Fruit fly (Drosophila melanogaster) whole organism, embryonic: ENCODE data around the gene IFT52.

ENCODE experiments used
- Bgb ChIP-seq: fragments of 200-800 bp; sonication (Bioruptor generic); IDR thresholded peaks from 2 replicates; pipeline ENCODE4 v1.3.6; 2022; ENCODE audit warnings: missing biosample characterization, missing genetic modification characterization; ENCODE audit not compliant: partially characterized antibody
- CG1024 ChIP-seq: fragments of 200-800 bp; sonication (Bioruptor generic); IDR thresholded peaks from 2 replicates; pipeline ENCODE4 v1.3.6; 2022; ENCODE audit warnings: missing biosample characterization, missing genetic modification characterization
- CG10366 ChIP-seq: fragments of 200-800 bp; sonication (Bioruptor generic); IDR thresholded peaks from 2 replicates; pipeline ENCODE4 v1.3.6; 2022; ENCODE audit warnings: missing biosample characterization, missing genetic modification characterization
- CG11695 ChIP-seq: fragments of 200-800 bp; sonication (Bioruptor generic); IDR thresholded peaks from 3 replicates; pipeline ENCODE4 v1.3.6; 2022; ENCODE audit warnings: missing biosample characterization, missing genetic modification characterization
- CG12155 ChIP-seq: fragments of 200-800 bp; sonication (Bioruptor generic); optimal IDR thresholded peaks from 3 replicates; lab custom pipeline; 2016; ENCODE audit warnings: missing biosample characterization, missing genetic modification characterization
- CG14014 ChIP-seq: fragments of 200-800 bp; sonication (Bioruptor generic); IDR thresholded peaks from 2 replicates; pipeline ENCODE4 v1.3.6; 2022; ENCODE audit warnings: missing biosample characterization, missing genetic modification characterization
- CG16863 ChIP-seq: fragments of 200-800 bp; sonication (Bioruptor generic); optimal IDR thresholded peaks from 3 replicates; lab custom pipeline; 2016; ENCODE audit warnings: missing biosample characterization, missing genetic modification characterization
- CG17328 ChIP-seq: fragments of 200-800 bp; sonication (Bioruptor generic); IDR thresholded peaks from 2 replicates; pipeline ENCODE4 v1.3.6; 2022; ENCODE audit warnings: missing biosample characterization, missing genetic modification characterization
- CG1832 ChIP-seq: fragments of 200-800 bp; sonication (Bioruptor generic); optimal IDR thresholded peaks from 2 replicates; lab custom pipeline; 2017; ENCODE audit warnings: missing biosample characterization, mild to moderate bottlenecking, missing genetic modification characterization, inconsistent platforms
- CG2712 ChIP-seq: fragments of 200-800 bp; optimal IDR thresholded peaks from 3 replicates; lab custom pipeline; 2019; ENCODE audit warnings: missing biosample characterization, mild to moderate bottlenecking, missing genetic modification characterization, moderate library complexity
- CG30431 ChIP-seq: fragments of 200-800 bp; sonication (Bioruptor generic); optimal IDR thresholded peaks from 2 replicates; lab custom pipeline; 2017; ENCODE audit warnings: missing biosample characterization, missing genetic modification characterization
- CG3281 ChIP-seq: fragments of 200-800 bp; sonication (Bioruptor generic); optimal IDR thresholded peaks from 3 replicates; lab custom pipeline; 2017; ENCODE audit warnings: missing biosample characterization, mild to moderate bottlenecking, missing genetic modification characterization
- CG33557 ChIP-seq: fragments of 200-800 bp; sonication (Bioruptor generic); optimal IDR thresholded peaks from 2 replicates; lab custom pipeline; 2019; ENCODE audit warnings: missing biosample characterization, mild to moderate bottlenecking, missing genetic modification characterization, moderate library complexity
- CG34376 ChIP-seq: fragments of 200-800 bp; sonication (Bioruptor generic); optimal IDR thresholded peaks from 2 replicates; lab custom pipeline; 2018; ENCODE audit warnings: missing biosample characterization, mild to moderate bottlenecking, missing genetic modification characterization
- CG4360 ChIP-seq: fragments of 200-800 bp; sonication (Bioruptor generic); IDR thresholded peaks from 2 replicates; pipeline ENCODE4 v1.3.6; 2022; ENCODE audit warnings: missing biosample characterization, missing genetic modification characterization
- CG5953 ChIP-seq: fragments of 200-800 bp; sonication (Bioruptor generic); IDR thresholded peaks from 2 replicates; pipeline ENCODE4 v1.3.6; 2022; ENCODE audit warnings: missing biosample characterization, missing genetic modification characterization
- CG7963 ChIP-seq: fragments of 200-800 bp; sonication (Bioruptor generic); IDR thresholded peaks from 3 replicates; pipeline ENCODE4 v1.3.6; 2022; ENCODE audit warnings: missing biosample characterization, missing genetic modification characterization; ENCODE audit not compliant: partially characterized antibody
- CG8089 ChIP-seq: fragments of 200-800 bp; sonication (Bioruptor generic); optimal IDR thresholded peaks from 3 replicates; lab custom pipeline; 2016; ENCODE audit warnings: missing biosample characterization, missing genetic modification characterization
- CG8281 ChIP-seq: fragments of 200-800 bp; sonication (Bioruptor generic); optimal IDR thresholded peaks from 2 replicates; lab custom pipeline; 2018; ENCODE audit warnings: missing biosample characterization, mild to moderate bottlenecking, missing genetic modification characterization, moderate library complexity
- CG8924 ChIP-seq: fragments of 200-800 bp; optimal IDR thresholded peaks from 3 replicates; lab custom pipeline; 2019; ENCODE audit warnings: missing biosample characterization, mild to moderate bottlenecking, missing genetic modification characterization, moderate library complexity
- CG9437 ChIP-seq: fragments of 200-800 bp; sonication (Bioruptor generic); optimal IDR thresholded peaks from 2 replicates; lab custom pipeline; 2018; ENCODE audit warnings: missing biosample characterization, mild to moderate bottlenecking, missing genetic modification characterization
- CG9817 ChIP-seq: fragments of 200-800 bp; sonication (Bioruptor generic); optimal IDR thresholded peaks from 2 replicates; lab custom pipeline; 2018; ENCODE audit warnings: missing biosample characterization, mild to moderate bottlenecking, missing genetic modification characterization, moderate library complexity
- CoRest ChIP-seq: fragments of 200-800 bp; sonication (Bioruptor generic); optimal IDR thresholded peaks from 3 replicates; lab custom pipeline; 2018; ENCODE audit warnings: missing biosample characterization, mild to moderate bottlenecking, missing genetic modification characterization, moderate library complexity
- Drgx ChIP-seq: fragments of 200-800 bp; sonication (Bioruptor generic); IDR thresholded peaks from 2 replicates; pipeline ENCODE4 v1.3.6; 2022; ENCODE audit warnings: missing biosample characterization, missing genetic modification characterization
- Fer2 ChIP-seq: fragments of 200-800 bp; sonication (Bioruptor generic); optimal IDR thresholded peaks from 2 replicates; lab custom pipeline; 2018; ENCODE audit warnings: missing biosample characterization, mild to moderate bottlenecking, missing genetic modification characterization, moderate library complexity
- Fer3 ChIP-seq: fragments of 200-800 bp; sonication (Bioruptor generic); optimal IDR thresholded peaks from 2 replicates; lab custom pipeline; 2018; ENCODE audit warnings: missing biosample characterization, mild to moderate bottlenecking, missing genetic modification characterization, moderate library complexity
- HHEX ChIP-seq: fragments of 200-800 bp; sonication (Bioruptor generic); optimal IDR thresholded peaks from 3 replicates; lab custom pipeline; 2017; ENCODE audit warnings: missing biosample characterization, mild to moderate bottlenecking, missing genetic modification characterization, missing genetic modification reagents
- Hmx ChIP-seq: fragments of 200-800 bp; sonication (Bioruptor generic); optimal IDR thresholded peaks from 2 replicates; lab custom pipeline; 2016; ENCODE audit warnings: missing biosample characterization, missing genetic modification characterization
- Hr78 ChIP-seq, 2 experiments: fragments of 200-800 bp in 1 of 2; fragments of >200 bp in 1 of 2; sonication (Bioruptor generic) in 1 of 2; optimal IDR thresholded peaks; 2 replicates each; lab custom pipeline; 2017 to 2019; ENCODE audit warnings: missing biosample characterization in 2 of 2, missing genetic modification characterization in 2 of 2, mild to moderate bottlenecking in 1 of 2, moderate library complexity in 1 of 2
- Hsf ChIP-seq: fragments of 200-800 bp; sonication (Bioruptor generic); optimal IDR thresholded peaks from 3 replicates; lab custom pipeline; 2016; ENCODE audit warnings: missing biosample characterization, missing genetic modification characterization
- Lim3 ChIP-seq: fragments of 200-800 bp; sonication (Bioruptor generic); IDR thresholded peaks from 2 replicates; pipeline ENCODE4 v1.3.6; 2022; ENCODE audit warnings: missing biosample characterization, missing genetic modification characterization
- Pdp1 ChIP-seq, 2 experiments: fragments of 200-800 bp; sonication (Bioruptor generic); optimal IDR thresholded peaks; 3 replicates each; lab custom pipeline; 2016; ENCODE audit warnings: missing biosample characterization in 2 of 2, missing genetic modification characterization in 2 of 2, mild to moderate bottlenecking in 1 of 2, moderate library complexity in 1 of 2
- Poxn ChIP-seq: fragments of 200-800 bp; sonication (Bioruptor generic); IDR thresholded peaks from 2 replicates; pipeline ENCODE4 v1.3.6; 2022; ENCODE audit warnings: missing biosample characterization, missing genetic modification characterization
- Vsx1 ChIP-seq: fragments of 200-800 bp; sonication (Bioruptor generic); optimal IDR thresholded peaks from 2 replicates; lab custom pipeline; 2017; ENCODE audit warnings: missing biosample characterization, mild to moderate bottlenecking, missing genetic modification characterization, missing genetic modification reagents
- Xrp1 ChIP-seq: fragments of 200-800 bp; sonication (Bioruptor generic); IDR thresholded peaks from 2 replicates; pipeline ENCODE4 v1.3.6; 2022; ENCODE audit warnings: missing biosample characterization, missing genetic modification characterization
- YL-1 ChIP-seq: fragments of 200-800 bp; sonication (Bioruptor generic); optimal IDR thresholded peaks from 3 replicates; lab custom pipeline; 2017; ENCODE audit warnings: missing biosample characterization, mild to moderate bottlenecking, missing genetic modification characterization
- ac ChIP-seq: fragments of 200-800 bp; sonication (Bioruptor generic); optimal IDR thresholded peaks from 3 replicates; lab custom pipeline; 2017; ENCODE audit warnings: missing biosample characterization, mild to moderate bottlenecking, missing genetic modification characterization
- croc ChIP-seq: fragments of 200-800 bp; sonication (Bioruptor generic); conservative IDR thresholded peaks from 3 replicates; pipeline ENCODE4 v1.3.6; 2022; ENCODE audit warnings: missing biosample characterization, missing genetic modification characterization
- dmrt11E ChIP-seq: fragments of 200-800 bp; sonication (Bioruptor generic); optimal IDR thresholded peaks from 3 replicates; lab custom pipeline; 2018; ENCODE audit warnings: missing biosample characterization, mild to moderate bottlenecking, missing genetic modification characterization, moderate library complexity
- dpn ChIP-seq, 2 experiments: fragments of 200-800 bp; sonication (Bioruptor generic); optimal IDR thresholded peaks; 3 replicates each; lab custom pipeline; 2016; ENCODE audit warnings: missing biosample characterization in 2 of 2, missing genetic modification characterization in 2 of 2
- her ChIP-seq: fragments of 200-800 bp; sonication (Bioruptor generic); optimal IDR thresholded peaks from 2 replicates; lab custom pipeline; 2016; ENCODE audit warnings: missing biosample characterization, missing genetic modification characterization
- hkb ChIP-seq, 2 experiments: fragments of 200-800 bp in 1 of 2; fragments of >200 bp in 1 of 2; sonication (Bioruptor generic) in 1 of 2; IDR thresholded peaks in 1 of 2; optimal IDR thresholded peaks in 1 of 2; 2 replicates each; pipeline versions ENCODE4 v1.3.6 to Lab custom; 2017 to 2022; ENCODE audit warnings: missing biosample characterization in 1 of 2, missing genetic modification characterization in 1 of 2
- phol ChIP-seq: fragments of 200-800 bp; sonication (Bioruptor generic); optimal IDR thresholded peaks from 3 replicates; lab custom pipeline; 2018; ENCODE audit warnings: missing biosample characterization, mild to moderate bottlenecking, missing genetic modification characterization, moderate library complexity
- sim ChIP-seq: fragments of 200-800 bp; sonication (Bioruptor generic); IDR thresholded peaks from 2 replicates; pipeline ENCODE4 v1.3.6; 2022; ENCODE audit warnings: missing biosample characterization, missing genetic modification characterization
- tio ChIP-seq: fragments of 200-800 bp; sonication (Bioruptor generic); optimal IDR thresholded peaks from 2 replicates; lab custom pipeline; 2017; ENCODE audit warnings: missing biosample characterization, missing genetic modification characterization, inconsistent platforms
- tna ChIP-seq: fragments of 200-800 bp; sonication (Bioruptor generic); IDR thresholded peaks from 2 replicates; pipeline ENCODE4 v1.3.6; 2022; ENCODE audit warnings: missing biosample characterization, missing genetic modification characterization; ENCODE audit not compliant: partially characterized antibody
- vvl ChIP-seq: fragments of 200-800 bp; sonication (Bioruptor generic); IDR thresholded peaks from 2 replicates; pipeline ENCODE4 v1.3.6; 2022; ENCODE audit warnings: missing biosample characterization, missing genetic modification characterization
- wdn ChIP-seq: fragments of 200-800 bp; sonication (Bioruptor generic); IDR thresholded peaks from 2 replicates; pipeline ENCODE4 v1.3.6; 2022; ENCODE audit warnings: missing biosample characterization, missing genetic modification characterization
- zfh2 ChIP-seq: fragments of 200-800 bp; sonication (Bioruptor generic); optimal IDR thresholded peaks from 2 replicates; lab custom pipeline; 2016; ENCODE audit warnings: missing biosample characterization, missing genetic modification characterization

The IFT52 gene

DNA sequence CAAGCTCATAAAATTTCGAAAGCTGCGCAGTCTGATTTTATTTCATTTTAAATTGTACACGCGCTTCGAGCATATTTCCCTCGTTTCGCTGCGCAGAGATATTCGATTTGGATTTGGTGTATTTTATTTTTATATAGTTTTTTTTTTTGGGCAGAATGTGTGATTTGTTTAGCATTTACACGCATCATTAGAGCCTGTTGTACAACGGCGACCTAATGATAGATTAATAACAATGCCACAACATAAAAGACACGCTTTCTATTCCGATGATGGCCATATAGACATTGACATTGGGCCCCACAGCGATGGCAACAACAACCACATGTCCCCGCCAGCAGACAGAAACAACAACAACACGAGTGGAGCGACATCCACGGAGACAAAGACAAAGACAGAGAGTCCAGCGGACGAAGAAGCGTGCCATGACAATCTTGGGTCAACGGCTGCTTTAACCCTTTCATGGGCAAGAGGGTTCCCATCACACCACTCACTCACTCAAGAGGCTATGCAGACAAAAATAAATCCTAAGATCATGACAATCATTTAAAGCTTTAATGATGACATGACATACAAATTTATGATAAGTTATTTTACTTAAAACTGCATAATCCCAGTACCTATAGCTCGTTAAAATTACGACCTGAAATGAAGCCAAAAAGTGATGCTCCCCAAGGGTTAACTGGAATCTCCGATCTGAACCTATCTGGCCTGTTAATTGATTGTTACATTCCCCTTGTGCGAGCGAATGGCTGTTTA is 4.1 kb downstream of the IFT52 start (continued):
- TF ChIP-seq Vsx1 (GFP tag; lab: Kevin White, UChicago) = no peak
- TF ChIP-seq Fer2 (tag; lab: Kevin White, UChicago) = no peak
- no peak for TF ChIP-seq Poxn (GFP tag; lab: Robert Waterston, UW)
- no peak for TF ChIP-seq CG12155
- TF ChIP-seq Hr78 (GFP tag; optimal IDR thresholded peaks at IDR 0.05; lab: Kevin White, UChicago) = peak in 1 of 2 experiments; percentile 68
- TF ChIP-seq CG34376 (GFP tag; lab: Kevin White, UChicago) = no peak
- TF ChIP-seq ac (GFP tag; lab: Kevin White, UChicago) = no peak
- TF ChIP-seq CG8924 (tag; lab: Kevin White, UChicago) = peak; percentile 6
- TF ChIP-seq wdn = no peak
- TF ChIP-seq HHEX = no peak
- no peak for TF ChIP-seq her (GFP tag; lab: Kevin White, UChicago)
- no peak for TF ChIP-seq CG10366
- TF ChIP-seq CG8281 (tag; lab: Kevin White, UChicago) = no peak
- TF ChIP-seq CG11695 = 0 out of 3 replicates have a peak, but pooled peaks have one; percentile 16
- TF ChIP-seq CG1024 (GFP tag; lab: Robert Waterston, UW) = no peak
- no peak for TF ChIP-seq CG5953 (GFP tag; lab: Robert Waterston, UW)
- TF ChIP-seq CG33557 (GFP tag; lab: Kevin White, UChicago) = peak; percentile 19
- no peak for TF ChIP-seq CoRest (tag; lab: Kevin White, UChicago)
- no peak for TF ChIP-seq CG1832 (GFP tag; lab: Kevin White, UChicago)
- no peak for TF ChIP-seq Xrp1
- TF ChIP-seq CG9437 (GFP tag; lab: Kevin White, UChicago) = no peak
- no peak for TF ChIP-seq vvl (GFP tag; lab: Robert Waterston, UW)
- TF ChIP-seq CG4360 (GFP tag; lab: Robert Waterston, UW) = peak; percentile 86
- TF ChIP-seq CG16863 (GFP tag; lab: Kevin White, UChicago) = no peak
- no peak for TF ChIP-seq CG7963 (GFP tag; lab: Robert Waterston, UW)
- no peak for TF ChIP-seq Bgb
- TF ChIP-seq Fer3 = no peak
- TF ChIP-seq tna (GFP tag; lab: Robert Waterston, UW) = no peak
- no peak for TF ChIP-seq CG30431 (GFP tag; lab: Kevin White, UChicago)
- TF ChIP-seq Hmx = no peak
- no peak for TF ChIP-seq sim (GFP tag; lab: Robert Waterston, UW)
- peak; percentile 25 for TF ChIP-seq dmrt11E (tag; lab: Kevin White, UChicago)
- peak in 1 of 2 experiments; percentile 34 for TF ChIP-seq Pdp1 (GFP tag; optimal IDR thresholded peaks at IDR 0.05; lab: Kevin White, UChicago)
- no peak for TF ChIP-seq CG3281 (GFP tag; lab: Kevin White, UChicago)
- TF ChIP-seq hkb (optimal IDR thresholded peaks at IDR 0.05; lab: Kevin White, UChicago) = no peak
- TF ChIP-seq hkb (GFP tag; IDR thresholded peaks at IDR 0.05; lab: Robert Waterston, UW) = no peak
- no peak for TF ChIP-seq CG17328 (GFP tag; lab: Robert Waterston, UW)
- TF ChIP-seq CG2712 (tag; lab: Kevin White, UChicago) = peak; percentile 9
- no peak for TF ChIP-seq zfh2 (GFP tag; lab: Kevin White, UChicago)
- no peak for TF ChIP-seq CG14014 (GFP tag; lab: Robert Waterston, UW)
- TF ChIP-seq tio (GFP tag; lab: Kevin White, UChicago) = no peak
- TF ChIP-seq Lim3 (GFP tag; lab: Robert Waterston, UW) = no peak
- no peak for TF ChIP-seq Drgx (GFP tag; lab: Robert Waterston, UW)
- TF ChIP-seq CG8089 (GFP tag; lab: Kevin White, UChicago) = no peak
- TF ChIP-seq CG9817 (tag; lab: Kevin White, UChicago) = no peak
- TF ChIP-seq dpn (GFP tag; optimal IDR thresholded peaks at IDR 0.05; lab: Kevin White, UChicago) = no peak
- TF ChIP-seq croc (GFP tag; lab: Robert Waterston, UW) = no peak
- no peak for TF ChIP-seq YL-1 (GFP tag; lab: Kevin White, UChicago)
- no peak for TF ChIP-seq Hsf (GFP tag; lab: Kevin White, UChicago)
- no peak for TF ChIP-seq phol
